Worm (Caenorhabditis elegans) whole organism, late embryonic: ENCODE results near the gene ZK105.8.

Experiments
- ceh-22 ChIP-seq: sonication (generic microtip); optimal IDR thresholded peaks from 2 replicates; lab custom pipeline; 2017; ENCODE audit warnings: missing biosample characterization, missing genetic modification characterization
- ets-4 ChIP-seq: sonication (generic microtip); optimal IDR thresholded peaks from 2 replicates; lab custom pipeline; 2016; ENCODE audit warnings: missing genetic modification characterization, missing compliant biosample characterization
- pha-4 ChIP-seq: fragments of 150-350 bp; optimal IDR thresholded peaks from 2 replicates; lab custom pipeline; 2018; ENCODE audit warnings: missing biosample characterization, missing genetic modification reagents, missing genetic modification characterization

DNA sequence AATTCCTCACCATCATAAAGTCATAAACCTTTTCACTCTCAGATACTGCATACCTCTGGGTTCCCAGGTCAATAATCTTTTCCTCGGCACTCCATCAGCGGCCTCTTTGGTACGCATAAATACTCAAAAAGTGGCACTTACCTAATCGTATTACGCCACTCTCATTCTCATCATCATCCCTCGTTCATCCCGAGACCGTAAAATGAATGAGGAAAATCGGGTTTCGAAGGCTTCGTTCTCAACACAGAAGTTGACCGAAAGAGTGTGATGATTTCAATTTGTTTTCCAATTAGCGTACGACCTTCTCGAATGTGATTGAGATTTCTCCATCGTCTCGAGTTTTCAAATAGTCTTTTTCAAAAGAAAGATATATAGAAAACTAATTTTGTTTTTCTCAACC lies 15.7 kb downstream of the ZK105.8 start:
- TF ChIP-seq ceh-22 (tag; lab: Kevin White, UChicago), result no peak
- TF ChIP-seq pha-4 (tag; lab: Kevin White, UChicago), result no peak
- TF ChIP-seq ets-4 (tag; lab: Kevin White, UChicago), result no peak
